Worm (Caenorhabditis elegans): ENCODE results near the gene Y34B4A.10.

Y34B4A.10 gene

DNA sequence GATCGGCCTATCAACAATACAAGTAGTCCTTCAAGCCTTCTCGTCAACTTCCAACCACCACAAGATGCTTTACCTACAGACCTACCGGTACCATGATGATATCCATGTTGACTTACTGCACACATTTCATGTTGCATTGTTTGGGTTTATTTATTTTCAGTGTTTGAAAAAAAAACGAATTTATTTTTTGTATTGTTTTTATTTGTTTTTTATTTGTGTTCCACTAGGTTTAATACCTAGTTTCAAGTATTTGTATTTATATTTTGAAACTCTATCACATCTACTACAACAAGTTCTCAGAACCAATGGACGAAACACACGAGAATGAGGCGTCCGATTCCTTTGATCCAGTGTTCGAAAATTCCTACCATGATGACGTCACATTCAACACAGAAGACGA, 33.8 kb downstream of the Y34B4A.10 start, which contains the start of gene vps-41:
Gene vps-41, plus strand, starts transcription at position 301 of the 400 bp plus-strand sequence.
- no peak for TF ChIP-seq ama-1 (optimal IDR thresholded peaks at IDR 0.05)
- no peak for TF ChIP-seq sea-1 (GFP tag; conservative IDR thresholded peaks at IDR 0.05)
- no peak for TF ChIP-seq tbx-11 (GFP tag; IDR thresholded peaks at IDR 0.05)
- TF ChIP-seq flt-1 (GFP tag; IDR thresholded peaks at IDR 0.05) = no peak
- no peak for TF ChIP-seq ets-7 (tag; optimal IDR thresholded peaks at IDR 0.05)
- TF ChIP-seq pes-1 (GFP tag; IDR thresholded peaks at IDR 0.05) = no peak
- no peak for TF ChIP-seq hmg-4 (GFP tag; optimal IDR thresholded peaks at IDR 0.05)
- no peak for TF ChIP-seq aly-1 (tag; optimal IDR thresholded peaks at IDR 0.05)
- no peak for TF ChIP-seq ceh-13 (GFP tag; optimal IDR thresholded peaks at IDR 0.05)
- no peak for TF ChIP-seq B0310.2 (tag; optimal IDR thresholded peaks at IDR 0.05)
- no peak for TF ChIP-seq scrt-1 (GFP tag; IDR thresholded peaks at IDR 0.05)

DNA sequence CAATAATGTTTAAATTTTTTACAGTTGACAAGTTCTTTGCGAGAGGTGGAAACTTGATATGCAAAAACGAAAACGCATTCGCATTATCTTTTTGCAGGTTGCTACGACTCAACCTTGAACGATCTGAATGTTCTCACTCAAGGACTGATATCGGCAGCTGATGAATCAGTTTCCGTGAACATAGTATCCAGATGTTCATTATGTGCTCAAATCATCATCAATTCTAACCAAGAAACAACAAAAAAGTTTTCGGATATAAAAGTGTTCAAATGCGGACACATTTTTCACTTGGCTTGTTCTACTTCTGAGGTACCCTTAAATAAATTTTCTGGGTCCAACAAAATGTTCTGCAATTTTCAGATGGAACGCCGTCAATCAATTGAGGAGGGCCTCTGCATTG, 39.4 kb downstream of the Y34B4A.10 start:
- no peak for TF ChIP-seq hmbx-1 (tag; optimal IDR thresholded peaks at IDR 0.05)
- no peak for TF ChIP-seq B0310.2 (tag; optimal IDR thresholded peaks at IDR 0.05)
- no peak for TF ChIP-seq hnd-1 (tag; optimal IDR thresholded peaks at IDR 0.05)
- no peak for TF ChIP-seq scrt-1 (GFP tag; IDR thresholded peaks at IDR 0.05)
- no peak for TF ChIP-seq flt-1 (GFP tag; IDR thresholded peaks at IDR 0.05)
- no peak for TF ChIP-seq aly-1 (tag; optimal IDR thresholded peaks at IDR 0.05)
- TF ChIP-seq ama-1 (optimal IDR thresholded peaks at IDR 0.05) = no peak
- no peak for TF ChIP-seq ceh-36 (tag; optimal IDR thresholded peaks at IDR 0.05)
- no peak for TF ChIP-seq ceh-13 (GFP tag; optimal IDR thresholded peaks at IDR 0.05)

DNA sequence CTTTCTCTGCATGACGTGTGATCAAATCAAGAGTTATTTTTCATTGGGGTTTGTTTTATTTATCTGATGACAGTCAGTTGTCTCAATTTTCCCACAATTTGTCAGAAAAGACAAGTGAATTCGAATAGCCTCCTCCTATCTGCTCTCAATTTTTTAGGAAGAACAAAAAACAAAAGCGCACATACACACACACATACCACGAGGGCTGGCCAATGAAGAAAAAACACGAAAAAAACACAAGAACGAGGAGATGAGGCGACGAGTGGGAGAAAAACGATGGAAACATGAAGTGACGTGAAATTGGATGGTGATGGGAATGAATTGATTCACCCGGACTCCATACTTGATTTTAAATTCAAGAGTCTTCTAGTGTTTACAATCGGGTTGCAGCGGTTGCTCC, 44.2 kb downstream of the Y34B4A.10 start:
- TF ChIP-seq tbx-11 (GFP tag; IDR thresholded peaks at IDR 0.05) = no peak
- TF ChIP-seq F13C5.2 (tag; optimal IDR thresholded peaks at IDR 0.05) = no peak
- no peak for TF ChIP-seq scrt-1 (GFP tag; IDR thresholded peaks at IDR 0.05)
- TF ChIP-seq tbx-37 (GFP tag; conservative IDR thresholded peaks at IDR 0.05) = no peak
- TF ChIP-seq tra-4 (tag; optimal IDR thresholded peaks at IDR 0.05) = no peak
- TF ChIP-seq hmg-4 (GFP tag; optimal IDR thresholded peaks at IDR 0.05) = no peak
- TF ChIP-seq ceh-13 (GFP tag; optimal IDR thresholded peaks at IDR 0.05) = no peak
- TF ChIP-seq aly-1 (tag; optimal IDR thresholded peaks at IDR 0.05) = no peak
- no peak for TF ChIP-seq sea-1 (GFP tag; conservative IDR thresholded peaks at IDR 0.05)
- no peak for TF ChIP-seq ets-7 (tag; optimal IDR thresholded peaks at IDR 0.05)
- TF ChIP-seq hnd-1 (tag; optimal IDR thresholded peaks at IDR 0.05) = no peak
- TF ChIP-seq ceh-36 (tag; optimal IDR thresholded peaks at IDR 0.05) = no peak
- no peak for TF ChIP-seq hmbx-1 (tag; optimal IDR thresholded peaks at IDR 0.05)
- no peak for TF ChIP-seq ama-1 (optimal IDR thresholded peaks at IDR 0.05)
- no peak for TF ChIP-seq B0310.2 (tag; optimal IDR thresholded peaks at IDR 0.05)
- no peak for TF ChIP-seq pes-1 (GFP tag; IDR thresholded peaks at IDR 0.05)
- no peak for TF ChIP-seq flt-1 (GFP tag; IDR thresholded peaks at IDR 0.05)

DNA sequence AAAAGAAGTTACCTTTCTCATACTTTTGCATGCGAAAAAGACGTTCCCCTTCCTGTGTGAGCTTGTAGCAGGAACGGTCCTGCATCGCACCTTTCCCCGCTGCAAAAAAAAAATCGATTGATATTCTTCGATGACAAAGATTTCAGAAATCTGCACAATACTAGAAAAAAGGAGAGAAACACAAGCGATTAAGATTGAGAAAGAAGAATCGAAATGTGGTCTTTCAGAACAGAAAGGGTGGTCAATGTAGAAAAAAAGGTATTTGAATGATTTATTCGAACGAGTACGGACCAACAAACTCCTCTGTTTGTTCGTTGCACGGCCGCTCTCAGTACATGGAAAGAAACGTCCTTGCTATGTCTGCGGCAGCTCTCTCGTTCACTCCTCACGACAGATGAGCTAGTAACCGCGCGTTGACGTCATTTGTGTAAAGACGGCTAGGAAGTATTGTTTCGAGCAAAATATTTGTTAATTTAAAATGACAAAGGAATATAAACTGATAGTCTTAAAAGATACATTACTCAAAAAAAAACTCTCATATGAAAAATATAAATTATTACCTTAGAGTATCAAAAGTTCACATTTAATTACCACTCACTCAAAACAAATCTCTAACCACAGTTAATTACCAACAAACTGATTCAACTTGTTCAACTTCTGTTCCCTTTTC, 48.4 kb downstream of the Y34B4A.10 start, which contains the start of gene ift-81:
Gene ift-81, plus strand, starts transcription at position 620 of the 670 bp plus-strand sequence.
- no peak for TF ChIP-seq B0310.2 (tag; optimal IDR thresholded peaks at IDR 0.05)
- TF ChIP-seq sea-1 (GFP tag; conservative IDR thresholded peaks at IDR 0.05) = no peak
- TF ChIP-seq ama-1 (optimal IDR thresholded peaks at IDR 0.05) = no peak
- TF ChIP-seq F13C5.2 (tag; optimal IDR thresholded peaks at IDR 0.05) = no peak
- no peak for TF ChIP-seq ets-7 (tag; optimal IDR thresholded peaks at IDR 0.05)
- no peak for TF ChIP-seq tra-4 (tag; optimal IDR thresholded peaks at IDR 0.05)
- no peak for TF ChIP-seq tbx-11 (GFP tag; IDR thresholded peaks at IDR 0.05)
- TF ChIP-seq hmg-4 (GFP tag; optimal IDR thresholded peaks at IDR 0.05) = no peak
- no peak for TF ChIP-seq aly-1 (tag; optimal IDR thresholded peaks at IDR 0.05)
- no peak for TF ChIP-seq ceh-36 (tag; optimal IDR thresholded peaks at IDR 0.05)
- no peak for TF ChIP-seq hmbx-1 (tag; optimal IDR thresholded peaks at IDR 0.05)
- no peak for TF ChIP-seq hnd-1 (tag; optimal IDR thresholded peaks at IDR 0.05)

Data from whole organism, early embryonic.